Worm (Caenorhabditis elegans) whole organism, L3 larva: ENCODE results near the gene oac-5.

Source experiments
- aly-2 ChIP-seq: fragments of 150-350 bp; optimal IDR thresholded peaks from 2 replicates; lab custom pipeline; 2014; ENCODE audit warnings: missing biosample characterization, missing genetic modification characterization
- mdl-1 ChIP-seq: fragments of 150-350 bp; optimal IDR thresholded peaks from 2 replicates; lab custom pipeline; 2014; ENCODE audit warnings: missing biosample characterization, missing genetic modification characterization
- nhr-11 ChIP-seq: fragments of 150-350 bp; optimal IDR thresholded peaks from 2 replicates; lab custom pipeline; 2014; ENCODE audit warnings: missing biosample characterization, missing genetic modification characterization
- nhr-77 ChIP-seq: fragments of 150-350 bp; optimal IDR thresholded peaks from 2 replicates; lab custom pipeline; 2014; ENCODE audit warnings: missing biosample characterization, missing genetic modification characterization

DNA sequence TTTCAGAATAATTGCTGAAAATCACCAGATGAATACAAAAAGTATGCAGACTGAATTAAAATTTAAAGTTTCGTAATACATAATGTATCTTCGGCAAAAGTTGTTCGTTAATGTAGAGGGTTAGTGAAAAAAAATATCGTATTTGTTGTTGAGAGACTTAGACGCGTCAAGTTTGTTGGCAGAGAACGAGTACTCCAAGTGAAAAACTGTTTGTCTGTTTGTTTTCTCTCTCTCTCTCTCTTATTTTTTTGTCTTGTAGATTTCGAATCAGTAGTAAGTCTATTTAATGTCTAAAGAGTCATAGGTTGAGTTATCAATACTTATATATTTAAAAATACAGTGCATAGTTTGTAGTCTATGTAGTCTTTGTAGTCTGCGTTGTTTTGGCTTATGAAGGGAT is 23.0 kb upstream of the oac-5 start, which contains the start of the genes fbxa-2 and T13F3.8:
- TF ChIP-seq nhr-11 (tag; lab: Kevin White, UChicago), result no peak
- TF ChIP-seq mdl-1 (tag; lab: Kevin White, UChicago), result no peak
- no peak for TF ChIP-seq aly-2
- TF ChIP-seq nhr-77 (tag; lab: Kevin White, UChicago), result no peak
